Fruit fly (Drosophila melanogaster) whole organism, adult: ENCODE measurements around the gene COX7AL.

Source experiments
- CG11617 ChIP-seq: fragments of 200-800 bp; sonication (Bioruptor generic); optimal IDR thresholded peaks from 2 replicates; lab custom pipeline; 2017; ENCODE audit warnings: mild to moderate bottlenecking, missing biosample characterization, missing genetic modification reagents, missing genetic modification characterization
- CG1620 ChIP-seq: fragments of 200-800 bp; sonication (Bioruptor generic); optimal IDR thresholded peaks from 2 replicates; lab custom pipeline; 2016; ENCODE audit warnings: missing biosample characterization, missing genetic modification characterization
- CG33017 ChIP-seq: fragments of 200-800 bp; sonication (Bioruptor generic); optimal IDR thresholded peaks from 2 replicates; lab custom pipeline; 2018; ENCODE audit warnings: missing biosample characterization, mild to moderate bottlenecking, missing genetic modification characterization, moderate library complexity
- CG5204 ChIP-seq: fragments of 200-800 bp; sonication (Bioruptor generic); optimal IDR thresholded peaks from 2 replicates; lab custom pipeline; 2016; ENCODE audit warnings: missing biosample characterization, missing genetic modification characterization
- CG7045 ChIP-seq: fragments of 200-800 bp; sonication (Bioruptor generic); optimal IDR thresholded peaks from 2 replicates; lab custom pipeline; 2017; ENCODE audit warnings: missing biosample characterization, mild to moderate bottlenecking, missing genetic modification characterization
- Clk ChIP-seq: fragments of 200-800 bp; sonication (Bioruptor generic); optimal IDR thresholded peaks from 2 replicates; lab custom pipeline; 2017; ENCODE audit warnings: missing biosample characterization, missing genetic modification characterization
- bab1 ChIP-seq: fragments of 200-800 bp; sonication (Bioruptor generic); optimal IDR thresholded peaks from 3 replicates; lab custom pipeline; 2019; ENCODE audit warnings: missing biosample characterization, mild to moderate bottlenecking, missing genetic modification characterization, moderate library complexity
- cic ChIP-seq: fragments of 200-800 bp; sonication (Bioruptor generic); optimal IDR thresholded peaks from 2 replicates; lab custom pipeline; 2017; ENCODE audit warnings: missing biosample characterization, mild to moderate bottlenecking, missing genetic modification characterization, moderate library complexity
- cnc ChIP-seq, 2 experiments: fragments of >200 bp; optimal IDR thresholded peaks; 2 replicates each; lab custom pipeline; 2017
- ovo ChIP-seq: fragments of 200-800 bp; sonication (Bioruptor generic); optimal IDR thresholded peaks from 2 replicates; lab custom pipeline; 2016; ENCODE audit warnings: missing biosample characterization, missing genetic modification characterization
- pad ChIP-seq: fragments of 200-800 bp; sonication (Bioruptor generic); optimal IDR thresholded peaks from 3 replicates; lab custom pipeline; 2017; ENCODE audit warnings: missing biosample characterization, missing genetic modification characterization, mild to moderate bottlenecking, moderate library complexity, missing genetic modification reagents
- tj ChIP-seq: fragments of 200-800 bp; sonication (Bioruptor generic); optimal IDR thresholded peaks from 3 replicates; lab custom pipeline; 2017; ENCODE audit warnings: missing biosample characterization, mild to moderate bottlenecking, missing genetic modification characterization, moderate library complexity

DNA sequence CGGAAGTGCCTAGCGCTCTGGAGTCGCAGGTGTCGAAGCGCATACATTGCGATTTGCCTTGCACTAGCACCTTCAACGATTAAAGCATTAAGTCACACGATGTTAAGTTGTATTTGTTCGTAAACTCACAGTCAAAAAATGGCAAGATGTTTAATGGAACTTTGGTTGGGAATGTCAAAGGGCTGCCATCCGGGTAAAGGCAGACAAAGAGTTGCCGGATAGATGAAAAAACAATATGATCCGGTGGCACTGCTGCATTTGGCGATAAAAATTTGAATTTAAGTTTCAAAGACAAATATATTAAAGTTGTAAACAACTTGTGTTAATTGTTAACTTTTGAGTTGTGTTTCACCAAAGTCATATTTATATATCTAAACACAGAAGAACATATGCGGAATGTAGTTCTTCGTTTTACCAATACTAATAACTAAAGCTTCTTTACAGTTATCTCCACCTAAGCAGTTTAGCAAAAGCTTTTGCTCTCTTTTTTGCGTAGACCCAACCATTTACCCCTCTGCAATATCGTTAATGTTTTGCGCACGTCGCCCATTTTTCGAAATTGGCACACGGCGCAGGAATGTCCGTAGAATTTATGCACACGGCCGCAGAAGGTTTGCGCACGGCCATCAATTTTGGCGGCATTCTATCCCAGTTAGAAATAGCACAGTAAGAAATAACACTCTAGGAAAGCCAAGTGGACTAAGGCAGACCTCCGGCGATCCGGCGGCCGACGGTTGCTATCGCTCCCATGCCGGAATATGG, 26.9 kb upstream of the COX7AL start, which contains the start of gene Coq2:
- TF ChIP-seq tj (GFP tag; lab: Kevin White, UChicago) = peak; percentile 21
- no peak for TF ChIP-seq CG1620 (GFP tag; lab: Kevin White, UChicago)
- TF ChIP-seq CG7045 (GFP tag; lab: Kevin White, UChicago) = no peak
- TF ChIP-seq CG11617 (GFP tag; lab: Kevin White, UChicago) = no peak
- no peak for TF ChIP-seq CG5204 (GFP tag; lab: Kevin White, UChicago)
- peak; percentile 28 for TF ChIP-seq ovo (GFP tag; lab: Kevin White, UChicago)
- no peak for TF ChIP-seq cic (GFP tag; lab: Kevin White, UChicago)
- TF ChIP-seq Clk (GFP tag; lab: Kevin White, UChicago) = no peak
- no peak for TF ChIP-seq cnc (optimal IDR thresholded peaks at IDR 0.05; lab: Kevin White, UChicago)
- peak; percentile 99 for TF ChIP-seq pad (GFP tag; lab: Kevin White, UChicago)
- peak; percentile 61 for TF ChIP-seq bab1 (GFP tag; lab: Kevin White, UChicago)
- TF ChIP-seq CG33017 = no peak
